Worm (Caenorhabditis elegans) whole organism, L2 larva: ENCODE results near the gene fbxc-36.
"Not testable (repeated sequence)": the region's sequence is repeated elsewhere in the genome, so short reads cannot be mapped to it uniquely, and the experiment has no call there.

ENCODE experiments used
- C34F6.9 ChIP-seq: fragments of 150-350 bp; optimal IDR thresholded peaks from 2 replicates; lab custom pipeline; 2014; ENCODE audit warnings: missing biosample characterization, missing genetic modification characterization
- F13H6.1 ChIP-seq: sonication (generic microtip); optimal IDR thresholded peaks from 2 replicates; lab custom pipeline; 2016; ENCODE audit warnings: missing genetic modification characterization, missing compliant biosample characterization
- Y55F3AM.14 ChIP-seq: fragments of 200-800 bp; sonication (Bioruptor generic); optimal IDR thresholded peaks from 2 replicates; lab custom pipeline; 2018; ENCODE audit warnings: mild to moderate bottlenecking, missing genetic modification characterization, missing compliant biosample characterization
- alr-1 ChIP-seq: fragments of 150-350 bp; optimal IDR thresholded peaks from 2 replicates; lab custom pipeline; 2014; ENCODE audit warnings: missing biosample characterization, missing genetic modification characterization
- aly-2 ChIP-seq: fragments of 150-350 bp; optimal IDR thresholded peaks from 2 replicates; lab custom pipeline; 2014; ENCODE audit warnings: missing biosample characterization, missing genetic modification characterization
- ama-1 ChIP-seq: fragments of 150-350 bp; optimal IDR thresholded peaks from 2 replicates; lab custom pipeline; 2018; ENCODE audit warnings: inconsistent platforms
- ceh-16 ChIP-seq: fragments of 150-350 bp; optimal IDR thresholded peaks from 2 replicates; lab custom pipeline; 2014; ENCODE audit warnings: missing biosample characterization, missing genetic modification characterization
- ceh-82 ChIP-seq: fragments of 150-350 bp; optimal IDR thresholded peaks from 2 replicates; lab custom pipeline; 2014; ENCODE audit warnings: missing biosample characterization, missing genetic modification characterization
- crh-2 ChIP-seq: sonication (generic microtip); optimal IDR thresholded peaks from 2 replicates; lab custom pipeline; 2017; ENCODE audit warnings: missing biosample characterization, missing genetic modification characterization
- dmd-4 ChIP-seq: sonication (generic microtip); optimal IDR thresholded peaks from 2 replicates; lab custom pipeline; 2017; ENCODE audit warnings: missing biosample characterization, missing genetic modification characterization
- elt-1 ChIP-seq: fragments of 150-350 bp; optimal IDR thresholded peaks from 2 replicates; lab custom pipeline; 2014; ENCODE audit warnings: missing biosample characterization, missing genetic modification characterization
- elt-3 ChIP-seq: sonication (generic microtip); optimal IDR thresholded peaks from 2 replicates; lab custom pipeline; 2017; ENCODE audit warnings: missing biosample characterization, missing genetic modification characterization
- fos-1 ChIP-seq: fragments of 150-350 bp; optimal IDR thresholded peaks from 2 replicates; lab custom pipeline; 2014; ENCODE audit warnings: missing biosample characterization, missing genetic modification characterization
- lin-11 ChIP-seq: fragments of 150-350 bp; sonication (generic microtip); optimal IDR thresholded peaks from 2 replicates; lab custom pipeline; 2014; ENCODE audit warnings: missing biosample characterization, missing genetic modification characterization, inconsistent platforms, mixed read lengths
- lin-39 ChIP-seq: fragments of 150-350 bp; optimal IDR thresholded peaks from 2 replicates; lab custom pipeline; 2014; ENCODE audit warnings: missing biosample characterization, missing genetic modification reagents, missing genetic modification characterization
- lsy-2 ChIP-seq, 2 experiments: fragments of 150-350 bp in 1 of 2; sonication (generic microtip) in 1 of 2; optimal IDR thresholded peaks; 2 replicates each; lab custom pipeline; 2014 to 2017; ENCODE audit warnings: missing biosample characterization in 2 of 2, missing genetic modification characterization in 2 of 2
- mbf-1 ChIP-seq: sonication (generic microtip); optimal IDR thresholded peaks from 2 replicates; lab custom pipeline; 2017; ENCODE audit warnings: missing biosample characterization, missing genetic modification characterization
- mdl-1 ChIP-seq, 2 experiments: fragments of 150-350 bp in 1 of 2; sonication (generic microtip) in 1 of 2; optimal IDR thresholded peaks; 2 replicates each; lab custom pipeline; 2017; ENCODE audit warnings: missing biosample characterization in 2 of 2, missing genetic modification characterization in 2 of 2
- nhr-11 ChIP-seq: fragments of 150-350 bp; optimal IDR thresholded peaks from 2 replicates; lab custom pipeline; 2014; ENCODE audit warnings: missing biosample characterization, missing genetic modification characterization
- nhr-12 ChIP-seq: fragments of 150-350 bp; optimal IDR thresholded peaks from 2 replicates; lab custom pipeline; 2014; ENCODE audit warnings: missing biosample characterization, missing genetic modification characterization
- nhr-21 ChIP-seq: fragments of 150-350 bp; optimal IDR thresholded peaks from 2 replicates; lab custom pipeline; 2014; ENCODE audit warnings: missing biosample characterization, missing genetic modification characterization
- nhr-23 ChIP-seq: fragments of 150-350 bp; optimal IDR thresholded peaks from 2 replicates; lab custom pipeline; 2014; ENCODE audit warnings: missing biosample characterization, missing genetic modification reagents, missing genetic modification characterization
- nhr-237 ChIP-seq: fragments of 150-350 bp; optimal IDR thresholded peaks from 2 replicates; lab custom pipeline; 2014; ENCODE audit warnings: missing biosample characterization, missing genetic modification characterization
- nhr-6 ChIP-seq: fragments of 150-350 bp; optimal IDR thresholded peaks from 2 replicates; lab custom pipeline; 2014; ENCODE audit warnings: missing biosample characterization, missing genetic modification characterization
- peb-1 ChIP-seq: fragments of 150-350 bp; optimal IDR thresholded peaks from 2 replicates; lab custom pipeline; 2014; ENCODE audit warnings: missing biosample characterization, missing genetic modification characterization
- sem-4 ChIP-seq: fragments of 150-350 bp; optimal IDR thresholded peaks from 2 replicates; lab custom pipeline; 2014; ENCODE audit warnings: missing biosample characterization, missing genetic modification reagents, missing genetic modification characterization
- skn-1 ChIP-seq: sonication (generic microtip); optimal IDR thresholded peaks from 2 replicates; lab custom pipeline; 2017; ENCODE audit warnings: missing biosample characterization, missing genetic modification characterization
- sma-3 ChIP-seq: sonication (generic microtip); optimal IDR thresholded peaks from 2 replicates; lab custom pipeline; 2016; ENCODE audit warnings: missing genetic modification reagents, missing genetic modification characterization, missing compliant biosample characterization
- sma-9 ChIP-seq, 2 experiments: fragments of 150-350 bp in 1 of 2; sonication (generic microtip) in 1 of 2; optimal IDR thresholded peaks; 2 replicates each; lab custom pipeline; 2014 to 2016; ENCODE audit warnings: missing genetic modification characterization in 2 of 2, mild to moderate bottlenecking in 1 of 2, missing biosample characterization in 1 of 2, missing compliant biosample characterization in 1 of 2, missing genetic modification reagents in 1 of 2, moderate library complexity in 1 of 2
- snpc-4 ChIP-seq: fragments of 150-350 bp; optimal IDR thresholded peaks from 2 replicates; lab custom pipeline; 2014; ENCODE audit warnings: missing biosample characterization, missing genetic modification characterization
- unc-39 ChIP-seq: fragments of 150-350 bp; optimal IDR thresholded peaks from 2 replicates; lab custom pipeline; 2014; ENCODE audit warnings: missing biosample characterization, missing genetic modification characterization
- unc-55 ChIP-seq: fragments of 150-350 bp; sonication (generic microtip); optimal IDR thresholded peaks from 3 replicates; lab custom pipeline; 2014; ENCODE audit warnings: missing biosample characterization, missing genetic modification reagents, missing genetic modification characterization
- unc-62 ChIP-seq: fragments of 150-350 bp; optimal IDR thresholded peaks from 2 replicates; lab custom pipeline; 2014; ENCODE audit warnings: missing biosample characterization, missing genetic modification reagents, missing genetic modification characterization
- zag-1 ChIP-seq: fragments of 150-350 bp; optimal IDR thresholded peaks from 2 replicates; lab custom pipeline; 2014; ENCODE audit warnings: missing biosample characterization, missing genetic modification characterization
- ztf-1 ChIP-seq: fragments of 200-800 bp; sonication (Bioruptor generic); conservative IDR thresholded peaks from 2 replicates; pipeline ENCODE4 v1.3.6; 2022; ENCODE audit warnings: missing genetic modification characterization, missing compliant biosample characterization
- ztf-11 ChIP-seq: sonication (generic microtip); optimal IDR thresholded peaks from 2 replicates; lab custom pipeline; 2017; ENCODE audit warnings: missing biosample characterization, missing genetic modification characterization
- ztf-4 ChIP-seq: fragments of 150-350 bp; optimal IDR thresholded peaks from 2 replicates; lab custom pipeline; 2014; ENCODE audit warnings: missing biosample characterization, missing genetic modification characterization

fbxc-36 gene

DNA sequence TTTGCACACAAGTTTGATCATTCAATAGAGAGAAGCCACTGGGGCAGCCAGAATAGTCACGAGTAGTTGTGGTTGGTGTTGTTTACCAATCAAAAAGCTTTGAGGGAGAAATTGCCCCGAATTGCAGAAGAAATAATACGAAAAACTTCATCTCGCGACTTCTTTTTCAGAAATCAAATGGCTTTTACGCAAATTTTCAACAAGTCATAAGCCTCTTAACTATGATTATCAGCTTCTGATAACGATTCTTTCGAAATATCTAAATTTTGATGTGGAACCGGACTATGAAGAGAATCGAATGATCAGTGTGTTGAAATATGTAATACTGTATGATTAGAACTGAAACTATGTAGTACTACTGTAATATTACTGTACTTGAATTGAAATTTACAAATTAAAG is 20.5 kb upstream of the fbxc-36 start:
- TF ChIP-seq alr-1 (tag; lab: Kevin White, UChicago) = no peak
- TF ChIP-seq sma-3 = no peak
- TF ChIP-seq unc-62 (GFP tag; lab: Kevin White, UChicago) = no peak
- no peak for TF ChIP-seq unc-39 (tag; lab: Kevin White, UChicago)
- TF ChIP-seq zag-1 (tag; lab: Kevin White, UChicago) = no peak
- no peak for TF ChIP-seq nhr-237 (tag; lab: Kevin White, UChicago)
- no peak for TF ChIP-seq nhr-6 (tag; lab: Kevin White, UChicago)
- no peak for TF ChIP-seq ceh-82 (tag; lab: Kevin White, UChicago)
- no peak for TF ChIP-seq nhr-21 (tag; lab: Kevin White, UChicago)
- TF ChIP-seq crh-2 (tag; lab: Kevin White, UChicago) = no peak
- TF ChIP-seq, all 48 proteins: peak for 0

DNA sequence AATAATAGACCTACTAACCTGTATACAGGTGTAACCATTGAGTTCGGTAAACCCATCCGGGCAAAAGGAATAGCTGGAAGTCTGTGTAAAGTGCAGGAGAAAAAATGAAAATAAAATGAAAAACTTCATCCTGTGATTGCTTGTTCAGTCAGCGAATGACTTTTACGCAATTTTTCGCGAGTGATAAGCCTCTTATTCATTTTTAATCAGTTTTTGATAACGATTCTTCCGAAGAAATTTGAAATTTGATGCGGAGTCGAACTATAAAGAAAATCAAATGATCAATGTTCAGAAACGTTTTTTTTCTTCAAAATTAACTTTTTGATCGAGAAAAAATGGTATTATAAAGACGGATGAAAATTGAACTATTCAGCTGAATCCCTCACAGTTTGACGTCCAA is 18.0 kb upstream of the fbxc-36 start:
- no peak for TF ChIP-seq lin-39 (tag; lab: Kevin White, UChicago)
- TF ChIP-seq fos-1 (tag; lab: Kevin White, UChicago) = peak; percentile 84
- TF ChIP-seq nhr-21 (tag; lab: Kevin White, UChicago) = no peak

DNA sequence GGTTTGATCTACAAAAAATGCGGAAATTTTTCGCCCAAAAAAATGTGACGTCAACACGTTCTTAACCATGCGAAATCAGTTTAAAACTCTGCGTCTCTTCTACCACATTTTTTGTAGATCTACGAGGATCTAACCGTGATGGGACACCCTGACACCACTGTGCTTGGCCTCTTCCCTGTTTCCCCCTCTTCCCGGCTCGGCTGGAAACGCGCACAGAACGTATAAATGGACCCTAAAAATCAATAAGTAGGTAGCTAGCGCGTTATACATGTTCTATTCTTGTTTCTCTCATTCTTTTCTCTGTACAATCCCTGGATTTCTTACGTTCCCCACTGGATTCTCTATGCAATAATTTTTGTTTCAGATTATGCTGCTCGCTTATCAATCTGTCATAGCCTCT is 17.3 kb upstream of the fbxc-36 start, which contains the start of gene fbxc-28:
Gene fbxc-28, plus strand, starts transcription at position 301 of the 400 bp plus-strand sequence.
- TF ChIP-seq nhr-237 (tag; lab: Kevin White, UChicago) (no peak), aly-2 (tag; lab: Kevin White, UChicago) (no peak), ztf-11 (tag; lab: Kevin White, UChicago) (no peak), nhr-11 (no peak), lin-39 (tag; lab: Kevin White, UChicago) (no peak), unc-55 (GFP tag; lab: Kevin White, UChicago) (no peak), zag-1 (tag; lab: Kevin White, UChicago) (no peak), lsy-2 (tag; optimal IDR thresholded peaks at IDR 0.05; lab: Kevin White, UChicago) (no peak)
- TF ChIP-seq, all 48 proteins: peak for 0

ce11 chrII:927331-927730 is 13.5 kb upstream of the fbxc-36 start, which contains the start of gene R07C3.13:
TSS of gene R07C3.13 (minus strand) at chrII:927431.
- TF ChIP-seq ztf-1 (GFP tag; lab: Robert Waterston, UW) (no peak), ztf-4 (tag; lab: Kevin White, UChicago) (no peak), lin-39 (tag; lab: Kevin White, UChicago) (no peak), ama-1 (lab: Kevin White, UChicago) (no peak), elt-3 (tag; lab: Kevin White, UChicago) (no peak), mdl-1 (tag; optimal IDR thresholded peaks at IDR 0.05; lab: Kevin White, UChicago) (no peak), alr-1 (tag; lab: Kevin White, UChicago) (no peak), ceh-82 (tag; lab: Kevin White, UChicago) (no peak), sma-9 (GFP tag; optimal IDR thresholded peaks at IDR 0.05; lab: Kevin White, UChicago) (no peak), sma-9 (tag; optimal IDR thresholded peaks at IDR 0.05; lab: Kevin White, UChicago) (no peak), F13H6.1 (no peak), ztf-11 (tag; lab: Kevin White, UChicago) (no peak)

ce11 chrII:930871-931270 is 9.9 kb upstream of the fbxc-36 start, which contains the start of gene fbxc-34:
TSS of gene fbxc-34 (plus strand) at chrII:931171.
- TF ChIP-seq elt-1 (tag; lab: Kevin White, UChicago); ceh-16 (tag; lab: Kevin White, UChicago); Y55F3AM.14 (GFP tag; lab: Kevin White, UChicago): not testable (repeated sequence)

- TF ChIP-seq lin-11 (tag; lab: Kevin White, UChicago) = no peak
- no peak for TF ChIP-seq alr-1 (tag; lab: Kevin White, UChicago)
- TF ChIP-seq mdl-1 (tag; optimal IDR thresholded peaks at IDR 0.05; lab: Kevin White, UChicago) = no peak
- TF ChIP-seq skn-1 = no peak
- TF ChIP-seq aly-2 (tag; lab: Kevin White, UChicago) = no peak
- no peak for TF ChIP-seq zag-1 (tag; lab: Kevin White, UChicago)
- no peak for TF ChIP-seq ceh-16 (tag; lab: Kevin White, UChicago)
- no peak for TF ChIP-seq snpc-4
- no peak for TF ChIP-seq nhr-23 (tag; lab: Kevin White, UChicago)
- no peak for TF ChIP-seq nhr-12 (tag; lab: Kevin White, UChicago)
- no peak for TF ChIP-seq ztf-4 (tag; lab: Kevin White, UChicago)
- TF ChIP-seq F13H6.1 = no peak
- TF ChIP-seq mbf-1 (tag; lab: Kevin White, UChicago) = no peak
- TF ChIP-seq dmd-4 (tag; lab: Kevin White, UChicago) = no peak
- no peak for TF ChIP-seq unc-55 (GFP tag; lab: Kevin White, UChicago)
- no peak for TF ChIP-seq C34F6.9 (tag; lab: Kevin White, UChicago)
- no peak for TF ChIP-seq sem-4
- no peak for TF ChIP-seq elt-1 (tag; lab: Kevin White, UChicago)
- no peak for TF ChIP-seq crh-2 (tag; lab: Kevin White, UChicago)
- TF ChIP-seq peb-1 = no peak
Measured at ce11 chrII:932718-933117, 8.1 kb upstream of the fbxc-36 start, which contains the start of gene acs-15. TSS of gene acs-15 (plus strand) at chrII:933018.
